Fruit fly (Drosophila melanogaster) whole organism, prepupa: ENCODE results near the gene CG31347.

Experiments
- CG10631 ChIP-seq: fragments of 200-800 bp; sonication (Bioruptor generic); optimal IDR thresholded peaks from 2 replicates; lab custom pipeline; 2016; ENCODE audit warnings: missing biosample characterization, missing genetic modification characterization
- CG8319 ChIP-seq: fragments of 200-800 bp; sonication (Bioruptor generic); optimal IDR thresholded peaks from 3 replicates; lab custom pipeline; 2016; ENCODE audit warnings: missing biosample characterization, missing genetic modification characterization
- Hr4 ChIP-seq: fragments of 200-800 bp; sonication (Bioruptor generic); optimal IDR thresholded peaks from 3 replicates; lab custom pipeline; 2016; ENCODE audit warnings: missing biosample characterization, missing genetic modification characterization

- TF ChIP-seq CG8319 (GFP tag; lab: Kevin White, UChicago), result no peak
- TF ChIP-seq Hr4 (GFP tag; lab: Kevin White, UChicago), result no peak
- TF ChIP-seq CG10631 (GFP tag; lab: Kevin White, UChicago), result no peak
Observed at dm6 chr3R:12676160-12676559, 16.2 kb downstream of the CG31347 start, which contains the start of gene CG43630.
